Fruit fly (Drosophila melanogaster) whole organism, prepupa: ENCODE results near the gene aru.

Experiments used
- CG6163 ChIP-seq: fragments of 200-800 bp; sonication (Bioruptor generic); IDR thresholded peaks from 3 replicates; pipeline ENCODE4 v1.3.6; 2022; ENCODE audit warnings: missing biosample characterization, missing genetic modification characterization
- CG6276 ChIP-seq: fragments of 200-800 bp; sonication (Bioruptor generic); optimal IDR thresholded peaks from 2 replicates; lab custom pipeline; 2017; ENCODE audit warnings: missing biosample characterization, mild to moderate bottlenecking, missing genetic modification characterization
- CG6792 ChIP-seq: fragments of 200-800 bp; sonication (Bioruptor generic); optimal IDR thresholded peaks from 3 replicates; lab custom pipeline; 2016; ENCODE audit warnings: missing biosample characterization, missing genetic modification characterization
- Eip75B ChIP-seq: fragments of 200-800 bp; sonication (Bioruptor generic); optimal IDR thresholded peaks from 3 replicates; lab custom pipeline; 2016; ENCODE audit warnings: missing biosample characterization, missing genetic modification characterization
- Eip78C ChIP-seq: fragments of 200-800 bp; sonication (Bioruptor generic); peaks from one replicate; lab custom pipeline; 2016; ENCODE audit warnings: missing biosample characterization, missing genetic modification characterization
- Gug ChIP-seq: fragments of 200-800 bp; sonication (Bioruptor generic); IDR thresholded peaks from 2 replicates; pipeline ENCODE4 v1.3.6; 2022; ENCODE audit warnings: missing biosample characterization, missing genetic modification characterization
- Met ChIP-seq: fragments of 200-800 bp; sonication (Bioruptor generic); optimal IDR thresholded peaks from 3 replicates; lab custom pipeline; 2016; ENCODE audit warnings: missing biosample characterization, missing genetic modification characterization
- Smox ChIP-seq: fragments of 200-800 bp; sonication (Bioruptor generic); optimal IDR thresholded peaks from 3 replicates; lab custom pipeline; 2016; ENCODE audit warnings: missing biosample characterization, missing genetic modification characterization
- esn ChIP-seq: fragments of 200-800 bp; sonication (Bioruptor generic); optimal IDR thresholded peaks from 2 replicates; lab custom pipeline; 2016; ENCODE audit warnings: missing biosample characterization, mild to moderate bottlenecking, missing genetic modification characterization, moderate library complexity
- svp ChIP-seq: fragments of 200-800 bp; sonication (Bioruptor generic); peaks from one replicate; lab custom pipeline; 2016; ENCODE audit warnings: missing biosample characterization, missing genetic modification characterization

DNA sequence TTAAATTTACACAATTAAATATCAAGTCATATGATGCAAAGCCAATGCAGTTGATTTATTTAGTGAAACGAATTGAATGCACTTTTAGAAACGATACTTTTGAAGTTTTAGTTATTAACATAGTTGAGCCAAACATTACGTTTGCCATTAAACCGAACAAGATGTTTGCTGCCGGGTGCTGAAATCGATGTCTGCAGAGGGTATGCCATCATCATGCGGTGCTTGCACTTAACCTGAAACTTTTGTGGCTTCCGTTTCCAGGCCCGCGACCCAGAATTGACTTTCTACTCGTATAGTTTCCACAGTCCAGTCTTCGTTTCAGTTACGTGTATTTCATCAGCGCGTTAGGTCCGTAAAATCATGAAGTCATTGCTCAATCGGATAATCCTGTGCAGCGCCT is 8.8 kb upstream of the aru start, which contains the start of gene ninaA:
- TF ChIP-seq CG6163 (GFP tag; lab: Robert Waterston, UW) (no peak), CG6276 (no peak), Gug (GFP tag; lab: Robert Waterston, UW) (no peak), esn (GFP tag; lab: Kevin White, UChicago) (no peak), Smox (GFP tag; lab: Kevin White, UChicago) (no peak), Eip75B (GFP tag; lab: Kevin White, UChicago) (no peak), Eip78C (GFP tag; lab: Kevin White, UChicago) (no peak), svp (GFP tag; lab: Kevin White, UChicago) (no peak), CG6792 (GFP tag; lab: Kevin White, UChicago) (no peak), Met (GFP tag; lab: Kevin White, UChicago) (no peak)
